Worm (Caenorhabditis elegans) whole organism, midembryonic: ENCODE results near the gene ZC155.2.

Source experiments
- T22C8.4 ChIP-seq: fragments of 200-800 bp; sonication (Bioruptor generic); IDR thresholded peaks from 2 replicates; pipeline ENCODE4 v1.3.6; 2022; ENCODE audit warnings: missing genetic modification characterization, missing compliant biosample characterization
- cog-1 ChIP-seq: sonication (generic microtip); optimal IDR thresholded peaks from 2 replicates; lab custom pipeline; 2016; ENCODE audit warnings: missing genetic modification characterization, missing compliant biosample characterization
- flt-1 ChIP-seq: fragments of 200-800 bp; sonication (Bioruptor generic); IDR thresholded peaks from 2 replicates; pipeline ENCODE4 v1.3.6; 2022; ENCODE audit warnings: missing genetic modification characterization, missing compliant biosample characterization
- klf-2 ChIP-seq: fragments of 200-800 bp; sonication (Bioruptor generic); conservative IDR thresholded peaks from 2 replicates; pipeline ENCODE4 v1.3.6; 2022; ENCODE audit warnings: missing genetic modification reagents, missing genetic modification characterization, missing compliant biosample characterization
- med-1 ChIP-seq: sonication (generic microtip); optimal IDR thresholded peaks from 2 replicates; lab custom pipeline; 2017; ENCODE audit warnings: missing genetic modification characterization, mild to moderate bottlenecking, missing compliant biosample characterization, antibody characterized with exemption, missing genetic modification reagents; ENCODE audit not compliant: insufficient read depth
- ref-1 ChIP-seq: fragments of 200-800 bp; sonication (Bioruptor generic); conservative IDR thresholded peaks from 2 replicates; pipeline ENCODE4 v1.3.6; 2022; ENCODE audit warnings: missing genetic modification reagents, missing genetic modification characterization, missing compliant biosample characterization
- tab-1 ChIP-seq: fragments of 200-800 bp; sonication (Bioruptor generic); IDR thresholded peaks from 2 replicates; pipeline ENCODE4 v1.3.6; 2022; ENCODE audit warnings: missing genetic modification characterization, missing compliant biosample characterization
- ztf-23 ChIP-seq: fragments of 200-800 bp; sonication (Bioruptor generic); IDR thresholded peaks from 2 replicates; pipeline ENCODE4 v1.3.6; 2022; ENCODE audit warnings: missing genetic modification reagents, missing genetic modification characterization, missing compliant biosample characterization
- ztf-29 ChIP-seq: fragments of 200-800 bp; sonication (Bioruptor generic); IDR thresholded peaks from 2 replicates; pipeline ENCODE4 v1.3.6; 2022; ENCODE audit warnings: missing genetic modification reagents, missing genetic modification characterization, missing compliant biosample characterization

- no peak for TF ChIP-seq T22C8.4 (GFP tag; lab: Robert Waterston, UW)
- TF ChIP-seq med-1 (GFP tag; lab: Kevin White, UChicago), result no peak
- TF ChIP-seq flt-1 (GFP tag; lab: Robert Waterston, UW), result no peak
- no peak for TF ChIP-seq ref-1 (GFP tag; lab: Robert Waterston, UW)
- no peak for TF ChIP-seq cog-1 (tag; lab: Kevin White, UChicago)
- no peak for TF ChIP-seq tab-1
- no peak for TF ChIP-seq ztf-29 (GFP tag; lab: Robert Waterston, UW)
- no peak for TF ChIP-seq ztf-23 (GFP tag; lab: Robert Waterston, UW)
- no peak for TF ChIP-seq klf-2 (GFP tag; lab: Robert Waterston, UW)
Observed at ce11 chrIII:5260394-5260793, 41.6 kb downstream of the ZC155.2 start, which contains the start of gene gop-3.
